Fruit fly (Drosophila melanogaster) whole organism, wandering third instar larva: ENCODE results near the gene CG11251.

ENCODE experiments used
- Dif ChIP-seq: fragments of 200-275, 200-300 bp; sonication (Bioruptor generic); optimal IDR thresholded peaks from 2 replicates; lab custom pipeline; 2018; ENCODE audit warnings: missing biosample characterization, missing genetic modification characterization; ENCODE audit not compliant: partially characterized antibody
- GATAd ChIP-seq: sonication (Bioruptor generic); optimal IDR thresholded peaks from 2 replicates; lab custom pipeline; 2016; ENCODE audit warnings: missing biosample characterization, missing genetic modification characterization
- Hr78 ChIP-seq: fragments of >200 bp; optimal IDR thresholded peaks from 2 replicates; lab custom pipeline; 2017; ENCODE audit warnings: missing biosample characterization, missing genetic modification characterization
- Mio ChIP-seq: sonication (Bioruptor generic); optimal IDR thresholded peaks from 2 replicates; lab custom pipeline; 2016; ENCODE audit warnings: missing biosample characterization, missing genetic modification characterization
- OdsH ChIP-seq: fragments of 200-800 bp; sonication (Bioruptor generic); optimal IDR thresholded peaks from 2 replicates; lab custom pipeline; 2016; ENCODE audit warnings: missing biosample characterization, mild to moderate bottlenecking, missing genetic modification characterization
- Sp1 ChIP-seq: fragments of 200-800 bp; sonication (Bioruptor generic); optimal IDR thresholded peaks from 3 replicates; lab custom pipeline; 2019; ENCODE audit warnings: missing biosample characterization, mild to moderate bottlenecking, missing genetic modification characterization, moderate library complexity
- br ChIP-seq: fragments of 200-800 bp; sonication (Bioruptor generic); optimal IDR thresholded peaks from 2 replicates; lab custom pipeline; 2016; ENCODE audit warnings: missing biosample characterization, missing genetic modification characterization
- dl ChIP-seq, 2 experiments: fragments of 175-275, 200-275 bp in 1 of 2; fragments of 200-275 bp in 1 of 2; sonication (Bioruptor generic); optimal IDR thresholded peaks; lab custom pipeline; 2018; ENCODE audit warnings: mild to moderate bottlenecking in 2 of 2, missing biosample characterization in 2 of 2, missing genetic modification characterization in 2 of 2, moderate library complexity in 2 of 2; ENCODE audit not compliant: partially characterized antibody in 2 of 2, insufficient read depth in 1 of 2
- h ChIP-seq: fragments of 200-800 bp; sonication (Bioruptor generic); optimal IDR thresholded peaks from 3 replicates; lab custom pipeline; 2016; ENCODE audit warnings: missing biosample characterization, mild to moderate bottlenecking, missing genetic modification characterization
- jim ChIP-seq: fragments of 175-275, 200-325 bp; sonication (Bioruptor generic); optimal IDR thresholded peaks from 2 replicates; lab custom pipeline; 2016; ENCODE audit warnings: missing biosample characterization, mild to moderate bottlenecking, missing genetic modification characterization
- lola ChIP-seq: fragments of >200 bp; optimal IDR thresholded peaks from 2 replicates; lab custom pipeline; 2017; ENCODE audit warnings: missing biosample characterization, missing genetic modification characterization
- sage ChIP-seq: fragments of 200-800 bp; sonication (Bioruptor generic); optimal IDR thresholded peaks from 2 replicates; lab custom pipeline; 2016; ENCODE audit warnings: missing biosample characterization, mild to moderate bottlenecking, missing genetic modification characterization

- no peak for TF ChIP-seq br (GFP tag; lab: Kevin White, UChicago)
- TF ChIP-seq Sp1 (GFP tag; lab: Kevin White, UChicago) = no peak
- TF ChIP-seq Dif (GFP tag; lab: Kevin White, UChicago) = no peak
- TF ChIP-seq Hr78 = no peak
- no peak for TF ChIP-seq lola (GFP tag; lab: Kevin White, UChicago)
- TF ChIP-seq sage (GFP tag; lab: Kevin White, UChicago) = no peak
- no peak for TF ChIP-seq OdsH (GFP tag; lab: Kevin White, UChicago)
- TF ChIP-seq dl (GFP tag; optimal IDR thresholded peaks at IDR 0.05; lab: Kevin White, UChicago; ENCODE audit: insufficient read depth in 1 of 2, partially characterized antibody in 2 of 2) = no peak
- TF ChIP-seq GATAd (GFP tag; lab: Kevin White, UChicago) = no peak
- TF ChIP-seq Mio (GFP tag; lab: Kevin White, UChicago) = no peak
- no peak for TF ChIP-seq h (GFP tag; lab: Kevin White, UChicago)
- no peak for TF ChIP-seq jim (GFP tag; lab: Kevin White, UChicago)
Observed at dm6 chr3L:13109362-13109761, 19.6 kb upstream of the CG11251 start.
